Worm (Caenorhabditis elegans): ENCODE data around the gene F28C10.1.

DNA sequence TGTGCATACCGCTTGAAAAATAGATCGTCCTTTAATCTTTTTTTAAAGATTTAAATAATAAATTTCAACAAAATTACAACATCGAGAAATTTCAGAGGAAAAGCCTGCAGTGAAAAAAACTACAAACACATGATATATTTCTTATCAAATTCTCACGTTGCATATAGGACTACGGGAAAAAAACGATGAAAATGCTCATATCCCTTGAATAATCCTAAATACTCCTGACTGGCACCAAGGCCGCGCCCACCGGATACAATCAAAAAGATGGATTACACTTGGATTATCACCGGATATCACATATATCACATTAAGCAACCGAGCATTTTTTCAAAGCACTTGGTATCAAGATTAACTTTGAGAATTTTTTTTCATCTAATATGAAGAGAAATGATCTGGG is 28.9 kb upstream of the F28C10.1 start:
- TF ChIP-seq unc-62 (GFP tag; optimal IDR thresholded peaks at IDR 0.05) (no peak), dmd-4 (tag; optimal IDR thresholded peaks at IDR 0.05) (no peak), lin-13 (GFP tag; optimal IDR thresholded peaks at IDR 0.05) (no peak), lin-39 (tag; optimal IDR thresholded peaks at IDR 0.05) (no peak), nhr-25 (tag; optimal IDR thresholded peaks at IDR 0.05) (no peak)
